Worm (Caenorhabditis elegans): Measurements from ENCODE around the gene vem-1.

ce11 chrX:8077748-8078147, 10.6 kb downstream of the vem-1 start, which contains the start of gene C46F2.1:
- no peak for TF ChIP-seq tbx-7 (tag; optimal IDR thresholded peaks at IDR 0.05)
- no peak for TF ChIP-seq nhr-232 (tag; optimal IDR thresholded peaks at IDR 0.05)
- TF ChIP-seq syd-9 (tag; optimal IDR thresholded peaks at IDR 0.05): no peak
